Fruit fly (Drosophila melanogaster) whole organism, embryonic: ENCODE measurements around the gene CCT7.

Experiments
- Bteb2 ChIP-seq: fragments of 200-800 bp; sonication (Bioruptor generic); optimal IDR thresholded peaks from 2 replicates; lab custom pipeline; 2016; ENCODE audit warnings: missing biosample characterization, missing genetic modification characterization
- CG17612 ChIP-seq: fragments of 200-800 bp; sonication (Bioruptor generic); IDR thresholded peaks from 2 replicates; pipeline ENCODE4 v1.3.6; 2022; ENCODE audit warnings: missing biosample characterization, missing genetic modification characterization
- CG3065 ChIP-seq: fragments of 200-800 bp; sonication (Bioruptor generic); optimal IDR thresholded peaks from 2 replicates; lab custom pipeline; 2016; ENCODE audit warnings: missing biosample characterization, missing genetic modification characterization
- CG32532 ChIP-seq: fragments of 200-800 bp; sonication (Bioruptor generic); IDR thresholded peaks from 2 replicates; pipeline ENCODE4 v1.3.6; 2022; ENCODE audit warnings: missing biosample characterization, missing genetic modification characterization
- CG34422 ChIP-seq: fragments of 200-800 bp; sonication (Bioruptor generic); IDR thresholded peaks from 3 replicates; pipeline ENCODE4 v1.3.6; 2022; ENCODE audit warnings: missing biosample characterization, missing genetic modification characterization
- CG6654 ChIP-seq: fragments of 200-800 bp; sonication (Bioruptor generic); optimal IDR thresholded peaks from 2 replicates; lab custom pipeline; 2017; ENCODE audit warnings: missing biosample characterization, mild to moderate bottlenecking, missing genetic modification characterization
- Dfd ChIP-seq, 2 experiments: fragments of >200 bp; optimal IDR thresholded peaks; 2 replicates each; lab custom pipeline; 2017; ENCODE audit warnings: missing biosample characterization in 2 of 2, missing genetic modification characterization in 2 of 2
- Mad ChIP-seq: fragments of 200-800 bp; sonication (Bioruptor generic); optimal IDR thresholded peaks from 2 replicates; lab custom pipeline; 2016; ENCODE audit warnings: missing biosample characterization, missing genetic modification characterization
- PHDP ChIP-seq: fragments of 200-800 bp; sonication (Bioruptor generic); optimal IDR thresholded peaks from 3 replicates; lab custom pipeline; 2018; ENCODE audit warnings: missing biosample characterization, mild to moderate bottlenecking, missing genetic modification characterization, moderate library complexity
- Sry-β ChIP-seq: fragments of 200-800 bp; sonication (Bioruptor generic); optimal IDR thresholded peaks from 2 replicates; lab custom pipeline; 2018; ENCODE audit warnings: missing biosample characterization, mild to moderate bottlenecking, missing genetic modification characterization, moderate library complexity
- fru ChIP-seq: fragments of >200 bp; optimal IDR thresholded peaks from 2 replicates; lab custom pipeline; 2017
- ind ChIP-seq: fragments of 200-800 bp; sonication (Bioruptor generic); optimal IDR thresholded peaks from 3 replicates; lab custom pipeline; 2016; ENCODE audit warnings: missing biosample characterization, missing genetic modification characterization
- vnd ChIP-seq: fragments of 200-800 bp; sonication (Bioruptor generic); IDR thresholded peaks from 3 replicates; pipeline ENCODE4 v1.3.6; 2022; ENCODE audit warnings: missing biosample characterization, missing genetic modification characterization; ENCODE audit not compliant: partially characterized antibody

DNA sequence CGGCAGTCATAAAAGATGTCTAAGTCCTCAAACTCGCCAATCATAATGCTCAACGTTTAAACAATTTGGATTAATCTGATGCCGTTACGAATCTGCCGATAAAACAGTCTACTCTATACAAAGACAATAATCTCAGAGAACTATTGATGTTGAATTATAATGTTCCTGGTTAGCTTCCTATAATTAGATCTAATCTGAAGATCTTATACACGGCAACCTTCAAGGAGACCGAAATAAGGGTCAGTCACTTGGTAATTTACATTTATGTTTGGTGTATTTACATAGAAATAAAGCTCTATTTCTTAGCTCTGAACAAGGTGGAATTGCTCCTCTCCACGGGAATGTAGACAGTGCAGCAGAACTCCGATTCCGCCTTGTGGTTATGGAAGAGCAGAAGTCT, 20.7 kb upstream of the CCT7 start, which contains the start of gene CG33189:
- TF ChIP-seq CG34422 (GFP tag; lab: Robert Waterston, UW) (no peak), CG6654 (GFP tag; lab: Kevin White, UChicago) (no peak), CG3065 (GFP tag; lab: Kevin White, UChicago) (no peak), CG17612 (no peak), Dfd (GFP tag; optimal IDR thresholded peaks at IDR 0.05; lab: Kevin White, UChicago) (no peak), Bteb2 (GFP tag; lab: Kevin White, UChicago) (no peak), vnd (GFP tag; lab: Robert Waterston, UW) (no peak), CG32532 (GFP tag; lab: Robert Waterston, UW) (no peak), fru (lab: Kevin White, UChicago) (no peak), Mad (GFP tag; lab: Kevin White, UChicago) (no peak), Sry-β (no peak), PHDP (tag; lab: Kevin White, UChicago) (no peak), ind (no peak)
